Worm (Caenorhabditis elegans): ENCODE results near the gene gsp-1.

The gsp-1 gene

DNA sequence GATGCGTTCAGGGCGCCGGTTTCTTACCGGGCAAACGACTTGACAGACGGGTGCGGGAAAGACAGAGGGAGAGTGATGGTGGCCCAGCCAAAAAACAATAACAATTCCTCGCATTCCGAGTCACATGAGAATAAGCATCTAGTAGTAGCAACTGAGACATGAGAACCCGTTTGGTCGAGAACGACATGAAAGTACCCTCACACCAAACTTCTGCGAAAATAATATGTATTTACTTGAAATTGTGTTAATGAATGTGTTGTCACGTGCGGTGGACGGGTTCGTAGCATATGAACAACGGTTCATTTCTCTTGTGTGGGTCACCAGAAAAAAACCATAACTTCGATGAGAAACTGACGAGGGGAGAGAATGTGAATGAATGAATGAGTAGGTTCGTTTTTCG, 38.7 kb downstream of the gsp-1 start (continued):
- no peak for TF ChIP-seq zip-4 (GFP tag; optimal IDR thresholded peaks at IDR 0.05)
- no peak for TF ChIP-seq ama-1 (optimal IDR thresholded peaks at IDR 0.05)
- TF ChIP-seq mdl-1 (tag; optimal IDR thresholded peaks at IDR 0.05), result peak in 1 of 2 experiments; percentile 40
- TF ChIP-seq aha-1 (tag; optimal IDR thresholded peaks at IDR 0.05), result no peak

DNA sequence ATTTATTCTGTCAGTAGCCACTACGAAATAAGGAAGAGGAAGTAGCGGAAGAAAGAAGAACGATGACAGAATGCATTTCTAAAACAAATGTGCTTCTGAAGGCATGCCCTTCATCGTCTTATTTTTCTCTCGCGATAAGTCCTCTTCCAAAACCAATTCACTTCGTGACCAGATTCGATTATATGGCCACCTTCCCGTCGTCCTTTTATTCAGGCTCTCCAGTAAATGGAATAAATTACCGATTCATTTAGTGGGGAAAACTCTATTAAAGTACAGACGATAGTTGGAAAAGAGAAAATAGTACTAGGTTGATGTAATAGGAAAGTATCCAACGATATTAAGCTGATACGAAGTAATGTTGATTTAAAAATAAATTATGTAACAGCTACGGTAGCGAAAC, 39.1 kb downstream of the gsp-1 start:
- TF ChIP-seq unc-130 (tag; optimal IDR thresholded peaks at IDR 0.05) (no peak), sup-37 (GFP tag; optimal IDR thresholded peaks at IDR 0.05) (no peak), nhr-84 (tag; optimal IDR thresholded peaks at IDR 0.05) (no peak), C04F5.9 (tag; optimal IDR thresholded peaks at IDR 0.05) (no peak), lir-3 (tag; optimal IDR thresholded peaks at IDR 0.05; ENCODE audit: poor library complexity) (no peak), lin-39 (tag; optimal IDR thresholded peaks at IDR 0.05) (no peak), ceh-88 (GFP tag; IDR thresholded peaks at IDR 0.05) (no peak), unc-30 (tag; optimal IDR thresholded peaks at IDR 0.05) (no peak), nhr-20 (tag; optimal IDR thresholded peaks at IDR 0.05) (no peak), C16A3.4 (tag; optimal IDR thresholded peaks at IDR 0.05) (no peak), mep-1 (tag; optimal IDR thresholded peaks at IDR 0.05) (no peak), ceh-82 (tag; optimal IDR thresholded peaks at IDR 0.05) (no peak), efl-3 (GFP tag; optimal IDR thresholded peaks at IDR 0.05) (no peak), rnt-1 (tag; optimal IDR thresholded peaks at IDR 0.05) (no peak), tbx-2 (tag; optimal IDR thresholded peaks at IDR 0.05) (peak; percentile 33), nhr-237 (tag; optimal IDR thresholded peaks at IDR 0.05) (no peak), ztf-11 (tag; optimal IDR thresholded peaks at IDR 0.05) (no peak), unc-62 (GFP tag; optimal IDR thresholded peaks at IDR 0.05) (no peak), lin-14 (GFP tag; optimal IDR thresholded peaks at IDR 0.05) (peak; percentile 63), lsy-2 (tag; optimal IDR thresholded peaks at IDR 0.05) (peak in 1 of 2 experiments; percentile 1), nhr-76 (tag; optimal IDR thresholded peaks at IDR 0.05) (no peak), fos-1 (tag; optimal IDR thresholded peaks at IDR 0.05) (no peak), tlp-1 (tag; optimal IDR thresholded peaks at IDR 0.05) (no peak)

- peak in 1 of 2 experiments; percentile 37 for TF ChIP-seq lsy-2 (tag; optimal IDR thresholded peaks at IDR 0.05)
- TF ChIP-seq ceh-82 (tag; optimal IDR thresholded peaks at IDR 0.05), result peak in 1 of 3 experiments; percentile 3
- TF ChIP-seq aly-2 (tag; optimal IDR thresholded peaks at IDR 0.05), result no peak
- no peak for TF ChIP-seq F16B12.6 (tag; optimal IDR thresholded peaks at IDR 0.05)
- peak; percentile 99 for TF ChIP-seq blmp-1 (tag; optimal IDR thresholded peaks at IDR 0.05)
- TF ChIP-seq rnt-1 (tag; optimal IDR thresholded peaks at IDR 0.05), result peak; percentile 51
- no peak for TF ChIP-seq sptf-1 (tag; optimal IDR thresholded peaks at IDR 0.05)
- peak; percentile 81 for TF ChIP-seq lin-14 (GFP tag; optimal IDR thresholded peaks at IDR 0.05)
- TF ChIP-seq snu-23 (GFP tag; optimal IDR thresholded peaks at IDR 0.05), result peak; percentile 20
- TF ChIP-seq mep-1 (tag; optimal IDR thresholded peaks at IDR 0.05), result peak; percentile 39
- no peak for TF ChIP-seq ceh-88 (GFP tag; IDR thresholded peaks at IDR 0.05)
- TF ChIP-seq pag-3 (tag; optimal IDR thresholded peaks at IDR 0.05; ENCODE audit: borderline replicate concordance, insufficient read depth), result peak; percentile 48
- TF ChIP-seq lin-35 (GFP tag; optimal IDR thresholded peaks at IDR 0.05), result no peak
- peak in 1 of 2 experiments; percentile 19 for TF ChIP-seq mdl-1 (tag; optimal IDR thresholded peaks at IDR 0.05)
- no peak for TF ChIP-seq tlp-1 (tag; optimal IDR thresholded peaks at IDR 0.05)
- TF ChIP-seq dpl-1 (GFP tag; optimal IDR thresholded peaks at IDR 0.05), result no peak
- peak in 1 of 6 experiments; percentile 12 for TF ChIP-seq elt-3 (tag; optimal IDR thresholded peaks at IDR 0.05)
Observed at ce11 chrV:10721912-10722426, 39.7 kb downstream of the gsp-1 start.

DNA sequence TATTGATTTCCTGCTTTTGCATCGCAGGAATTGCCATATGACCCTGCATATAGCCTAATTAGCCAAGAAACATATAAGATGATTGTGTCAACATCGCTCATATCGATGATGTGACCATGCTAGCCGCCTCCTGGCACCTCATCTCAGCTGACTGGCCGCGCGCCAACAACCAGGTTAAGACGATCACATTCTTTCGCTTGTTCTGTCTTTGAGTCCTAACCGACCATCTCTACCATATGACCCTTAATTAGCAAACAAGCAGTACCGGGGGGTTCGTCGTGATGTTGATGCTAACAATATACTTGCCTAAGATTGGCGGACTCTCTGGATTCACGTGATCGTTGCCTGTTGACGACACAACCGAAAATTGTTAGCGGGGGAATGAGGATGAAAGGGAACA, 40.4 kb downstream of the gsp-1 start:
- TF ChIP-seq dpl-1 (GFP tag; optimal IDR thresholded peaks at IDR 0.05) (peak in 1 of 3 experiments; percentile 23), ztf-4 (tag; optimal IDR thresholded peaks at IDR 0.05) (peak; percentile 43), elt-3 (tag; optimal IDR thresholded peaks at IDR 0.05) (peak in 1 of 6 experiments; percentile 47), nhr-85 (tag) (peak; percentile 86), snu-23 (GFP tag; optimal IDR thresholded peaks at IDR 0.05) (peak; percentile 17), blmp-1 (tag; optimal IDR thresholded peaks at IDR 0.05) (peak; percentile 63), unc-86 (tag; optimal IDR thresholded peaks at IDR 0.05) (no peak), mdl-1 (tag; optimal IDR thresholded peaks at IDR 0.05) (peak in 1 of 2 experiments; percentile 62), swsn-7 (tag; optimal IDR thresholded peaks at IDR 0.05) (no peak), nhr-71 (tag; optimal IDR thresholded peaks at IDR 0.05) (peak; percentile 44), lin-35 (GFP tag; optimal IDR thresholded peaks at IDR 0.05) (peak in 1 of 2 experiments; percentile 77), lin-13 (GFP tag; optimal IDR thresholded peaks at IDR 0.05) (no peak), nhr-20 (tag; optimal IDR thresholded peaks at IDR 0.05) (peak; percentile 56), hpl-2 (GFP tag; optimal IDR thresholded peaks at IDR 0.05) (no peak), ceh-63 (GFP tag; optimal IDR thresholded peaks at IDR 0.05) (no peak), tbx-2 (tag; optimal IDR thresholded peaks at IDR 0.05) (peak; percentile 13), efl-1 (optimal IDR thresholded peaks at IDR 0.05) (no peak), efl-1 (GFP tag; optimal IDR thresholded peaks at IDR 0.05 in 1 of 2) (peak in 1 of 2 experiments; percentile 91), unc-130 (tag; optimal IDR thresholded peaks at IDR 0.05) (peak; percentile 31), aha-1 (tag; optimal IDR thresholded peaks at IDR 0.05) (no peak), lin-14 (GFP tag; optimal IDR thresholded peaks at IDR 0.05) (no peak)

All from whole organism, L1 larva.